Worm (Caenorhabditis elegans) whole organism, mixed stage, embryonic: ENCODE measurements around the gene ddb-1.

ENCODE experiments used
- ham-2 ChIP-seq: fragments of 200-800 bp; sonication (Bioruptor generic); optimal IDR thresholded peaks from 2 replicates; lab custom pipeline; 2018; ENCODE audit warnings: mild to moderate bottlenecking, missing genetic modification characterization, missing compliant biosample characterization
- nhr-237 ChIP-seq: fragments of 150-350 bp; optimal IDR thresholded peaks from 2 replicates; lab custom pipeline; 2014; ENCODE audit warnings: missing biosample characterization, missing genetic modification characterization
- pha-4 ChIP-seq: fragments of 150-350 bp; optimal IDR thresholded peaks from 2 replicates; lab custom pipeline; 2018; ENCODE audit warnings: missing biosample characterization, missing genetic modification reagents, missing genetic modification characterization
- snpc-4 ChIP-seq: fragments of 150-350 bp; optimal IDR thresholded peaks from 2 replicates; lab custom pipeline; 2014; ENCODE audit warnings: missing biosample characterization, missing genetic modification characterization
- unc-62 ChIP-seq: fragments of 150-350 bp; optimal IDR thresholded peaks from 2 replicates; lab custom pipeline; 2014; ENCODE audit warnings: missing biosample characterization, missing genetic modification reagents, missing genetic modification characterization
- ztf-11 ChIP-seq: fragments of 150-350 bp; optimal IDR thresholded peaks from 2 replicates; lab custom pipeline; 2014; ENCODE audit warnings: missing biosample characterization, missing genetic modification characterization

DNA sequence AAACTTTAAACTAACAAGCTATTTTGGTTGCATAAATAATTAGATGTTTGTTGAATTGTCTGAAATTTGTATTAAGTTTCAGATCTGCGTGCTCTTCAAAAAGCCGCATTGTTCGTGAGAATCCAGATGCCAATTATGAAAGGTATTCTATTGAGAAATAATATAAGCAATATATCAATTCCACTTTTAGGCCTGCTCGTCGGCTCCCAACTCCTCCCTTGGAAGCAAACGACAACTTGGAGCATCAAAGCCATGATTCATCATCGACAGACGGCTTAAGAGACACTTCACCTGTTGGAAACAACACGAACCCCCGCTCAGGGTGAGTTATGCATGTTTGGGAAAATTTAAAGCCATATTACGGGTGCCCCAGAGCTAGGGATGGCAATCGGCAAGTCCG is 41.8 kb upstream of the ddb-1 start:
- no peak for TF ChIP-seq unc-62
- no peak for TF ChIP-seq ham-2
- TF ChIP-seq snpc-4 (tag; lab: Kevin White, UChicago), result no peak
- no peak for TF ChIP-seq pha-4 (tag; lab: Kevin White, UChicago)
- TF ChIP-seq nhr-237 (tag; lab: Kevin White, UChicago), result no peak
- no peak for TF ChIP-seq ztf-11 (tag; lab: Kevin White, UChicago)
